Worm (Caenorhabditis elegans) whole organism, L4 larva: ENCODE data around the gene F55E10.1.
A peak's percentile ranks its signal among the peaks of the same experiment; 100 is the strongest.

Source experiments
- mxl-2 ChIP-seq: fragments of 200-800 bp; sonication (Bioruptor generic); conservative IDR thresholded peaks from 2 replicates; pipeline ENCODE4 v1.3.6; 2022; ENCODE audit warnings: missing genetic modification reagents, missing genetic modification characterization, missing compliant biosample characterization
- nhr-77 ChIP-seq: fragments of 150-350 bp; optimal IDR thresholded peaks from 2 replicates; lab custom pipeline; 2014; ENCODE audit warnings: missing biosample characterization, missing genetic modification characterization

- no peak for TF ChIP-seq mxl-2 (GFP tag; lab: Robert Waterston, UW)
- TF ChIP-seq nhr-77 (tag; lab: Kevin White, UChicago) = peak; percentile 54
Observed at ce11 chrX:8355350-8355749, 13.6 kb downstream of the F55E10.1 start.
